Worm (Caenorhabditis elegans) whole organism, L1 larva: ENCODE measurements around the gene R11D1.4.
A peak's percentile ranks its signal among the peaks of the same experiment; 100 is the strongest.

Source experiments
- C04F5.9 ChIP-seq: sonication (generic microtip); optimal IDR thresholded peaks from 2 replicates; lab custom pipeline; 2016; ENCODE audit warnings: missing genetic modification characterization, missing compliant biosample characterization
- C16A3.4 ChIP-seq: fragments of 150-350 bp; optimal IDR thresholded peaks from 2 replicates; lab custom pipeline; 2014; ENCODE audit warnings: missing biosample characterization, missing genetic modification characterization
- F16B12.6 ChIP-seq: fragments of 150-350 bp; optimal IDR thresholded peaks from 2 replicates; lab custom pipeline; 2014; ENCODE audit warnings: missing biosample characterization, missing genetic modification characterization
- aha-1 ChIP-seq: fragments of 150-350 bp; optimal IDR thresholded peaks from 2 replicates; lab custom pipeline; 2014; ENCODE audit warnings: missing biosample characterization, missing genetic modification characterization
- alr-1 ChIP-seq: fragments of 200-800 bp; sonication (Bioruptor generic); optimal IDR thresholded peaks from 2 replicates; lab custom pipeline; 2018; ENCODE audit warnings: borderline replicate concordance, mild to moderate bottlenecking, missing genetic modification characterization, missing compliant biosample characterization
- aly-2 ChIP-seq: fragments of 150-350 bp; optimal IDR thresholded peaks from 2 replicates; lab custom pipeline; 2014; ENCODE audit warnings: missing biosample characterization, missing genetic modification characterization
- blmp-1 ChIP-seq: fragments of 150-350 bp; optimal IDR thresholded peaks from 2 replicates; lab custom pipeline; 2014; ENCODE audit warnings: missing biosample characterization, missing genetic modification characterization
- ceh-63 ChIP-seq: fragments of 200-800 bp; sonication (Bioruptor generic); optimal IDR thresholded peaks from 2 replicates; lab custom pipeline; 2018; ENCODE audit warnings: mild to moderate bottlenecking, missing genetic modification characterization, missing compliant biosample characterization
- ceh-82 ChIP-seq, 3 experiments: fragments of 150-350 bp in 1 of 3; sonication (generic microtip) in 2 of 3; optimal IDR thresholded peaks; 2 replicates each; lab custom pipeline; 2014 to 2017; ENCODE audit warnings: missing biosample characterization in 3 of 3, missing genetic modification characterization in 3 of 3
- ceh-88 ChIP-seq: fragments of 200-800 bp; sonication (Bioruptor generic); IDR thresholded peaks from 2 replicates; pipeline ENCODE4 v1.3.6; 2022; ENCODE audit warnings: missing genetic modification characterization, missing compliant biosample characterization
- ceh-90 ChIP-seq: sonication (generic microtip); optimal IDR thresholded peaks from 2 replicates; lab custom pipeline; 2016; ENCODE audit warnings: missing genetic modification characterization, missing compliant biosample characterization
- dpl-1 ChIP-seq, 3 experiments: fragments of 150-350 bp in 2 of 3; sonication (generic microtip) in 1 of 3; optimal IDR thresholded peaks; 2 replicates each; lab custom pipeline; 2014 to 2017; ENCODE audit warnings: missing biosample characterization in 3 of 3, missing genetic modification characterization in 3 of 3, missing genetic modification reagents in 3 of 3
- efl-1 ChIP-seq, 4 experiments: fragments of 150-350 bp; optimal IDR thresholded peaks in 3 of 4; peaks in 1 of 4; 1 replicate in 1 of 4; 2 replicates in 3 of 4; lab custom pipeline; 2014; ENCODE audit warnings: missing biosample characterization in 2 of 4, missing genetic modification characterization in 2 of 4, missing genetic modification reagents in 2 of 4
- elt-3 ChIP-seq, 6 experiments: fragments of 150-350 bp in 1 of 6; sonication (generic microtip); optimal IDR thresholded peaks; 2 replicates each; lab custom pipeline; 2017 to 2018; ENCODE audit warnings: missing biosample characterization in 6 of 6, missing genetic modification characterization in 6 of 6, inconsistent platforms in 1 of 6
- fkh-4 ChIP-seq: sonication (generic microtip); optimal IDR thresholded peaks from 2 replicates; lab custom pipeline; 2016; ENCODE audit warnings: missing compliant biosample characterization, missing genetic modification characterization, borderline replicate concordance
- fkh-8 ChIP-seq: sonication (generic microtip); optimal IDR thresholded peaks from 2 replicates; lab custom pipeline; 2016; ENCODE audit warnings: mild to moderate bottlenecking, missing genetic modification characterization, missing compliant biosample characterization
- fos-1 ChIP-seq: fragments of 150-350 bp; optimal IDR thresholded peaks from 2 replicates; lab custom pipeline; 2014; ENCODE audit warnings: missing biosample characterization, missing genetic modification characterization
- hlh-17 ChIP-seq: fragments of 200-800 bp; sonication (Bioruptor generic); optimal IDR thresholded peaks from 2 replicates; lab custom pipeline; 2018; ENCODE audit warnings: missing genetic modification characterization, mild to moderate bottlenecking, missing compliant biosample characterization, moderate library complexity, borderline replicate concordance
- hpl-2 ChIP-seq: fragments of 150-350 bp; optimal IDR thresholded peaks from 2 replicates; lab custom pipeline; 2014; ENCODE audit warnings: missing biosample characterization, missing genetic modification reagents, missing genetic modification characterization
- irx-1 ChIP-seq: sonication (generic microtip); optimal IDR thresholded peaks from 2 replicates; lab custom pipeline; 2016; ENCODE audit warnings: missing genetic modification characterization, missing compliant biosample characterization
- lin-35 ChIP-seq, 2 experiments: fragments of 150-350 bp; optimal IDR thresholded peaks; 2 replicates each; lab custom pipeline; 2014; ENCODE audit warnings: missing biosample characterization in 2 of 2, missing genetic modification characterization in 2 of 2, missing genetic modification reagents in 2 of 2
- lin-39 ChIP-seq: fragments of 150-350 bp; optimal IDR thresholded peaks from 2 replicates; lab custom pipeline; 2014; ENCODE audit warnings: missing biosample characterization, missing genetic modification reagents, missing genetic modification characterization
- lsy-2 ChIP-seq, 2 experiments: fragments of 150-350 bp; optimal IDR thresholded peaks; 2 replicates each; lab custom pipeline; 2014; ENCODE audit warnings: missing biosample characterization in 2 of 2, missing genetic modification characterization in 2 of 2
- mab-9 ChIP-seq: fragments of 200-800 bp; sonication (Bioruptor generic); IDR thresholded peaks from 2 replicates; pipeline ENCODE4 v1.3.6; 2022; ENCODE audit warnings: missing genetic modification reagents, missing genetic modification characterization, missing compliant biosample characterization
- mep-1 ChIP-seq: fragments of 150-350 bp; optimal IDR thresholded peaks from 2 replicates; lab custom pipeline; 2014; ENCODE audit warnings: missing biosample characterization, missing genetic modification characterization
- nhr-19 ChIP-seq: fragments of 200-800 bp; sonication (Bioruptor generic); conservative IDR thresholded peaks from 2 replicates; pipeline ENCODE4 v1.3.6; 2022; ENCODE audit warnings: missing genetic modification characterization, missing compliant biosample characterization
- nhr-20 ChIP-seq: sonication (generic microtip); optimal IDR thresholded peaks from 2 replicates; lab custom pipeline; 2016; ENCODE audit warnings: mild to moderate bottlenecking, missing genetic modification characterization, missing compliant biosample characterization
- nhr-47 ChIP-seq: sonication (generic microtip); optimal IDR thresholded peaks from 2 replicates; lab custom pipeline; 2016; ENCODE audit warnings: mild to moderate bottlenecking, missing genetic modification characterization, moderate library complexity, missing compliant biosample characterization
- rnt-1 ChIP-seq: sonication (generic microtip); optimal IDR thresholded peaks from 2 replicates; lab custom pipeline; 2016; ENCODE audit warnings: mild to moderate bottlenecking, missing genetic modification characterization, moderate library complexity, missing compliant biosample characterization
- skn-1 ChIP-seq: fragments of 150-350 bp; optimal IDR thresholded peaks from 2 replicates; lab custom pipeline; 2014; ENCODE audit warnings: missing biosample characterization, missing genetic modification characterization
- snpc-4 ChIP-seq: fragments of 150-350 bp; optimal IDR thresholded peaks from 2 replicates; lab custom pipeline; 2014; ENCODE audit warnings: missing biosample characterization, missing genetic modification characterization
- snu-23 ChIP-seq: sonication (generic microtip); optimal IDR thresholded peaks from 2 replicates; lab custom pipeline; 2016; ENCODE audit warnings: missing genetic modification characterization, missing compliant biosample characterization
- sox-4 ChIP-seq: sonication (generic microtip); optimal IDR thresholded peaks from 2 replicates; lab custom pipeline; 2016; ENCODE audit warnings: missing genetic modification characterization, missing compliant biosample characterization
- swsn-7 ChIP-seq: sonication (generic microtip); optimal IDR thresholded peaks from 2 replicates; lab custom pipeline; 2016; ENCODE audit warnings: missing genetic modification characterization, missing compliant biosample characterization
- unc-130 ChIP-seq: fragments of 150-350 bp; optimal IDR thresholded peaks from 2 replicates; lab custom pipeline; 2017; ENCODE audit warnings: missing biosample characterization, missing genetic modification characterization, inconsistent platforms
- unc-62 ChIP-seq: fragments of 150-350 bp; optimal IDR thresholded peaks from 2 replicates; lab custom pipeline; 2014; ENCODE audit warnings: missing biosample characterization, missing genetic modification reagents, missing genetic modification characterization
- vab-15 ChIP-seq: sonication (generic microtip); optimal IDR thresholded peaks from 2 replicates; lab custom pipeline; 2017; ENCODE audit warnings: missing genotype, mild to moderate bottlenecking, missing genetic modification characterization, missing compliant biosample characterization
- xbp-1 ChIP-seq: sonication (generic microtip); optimal IDR thresholded peaks from 2 replicates; lab custom pipeline; 2016; ENCODE audit warnings: missing genetic modification characterization, missing compliant biosample characterization
- zag-1 ChIP-seq: fragments of 150-350 bp; optimal IDR thresholded peaks from 2 replicates; lab custom pipeline; 2014; ENCODE audit warnings: missing biosample characterization, missing genetic modification characterization
- zip-4 ChIP-seq: fragments of 200-800 bp; sonication (Bioruptor generic); optimal IDR thresholded peaks from 2 replicates; lab custom pipeline; 2018; ENCODE audit warnings: mild to moderate bottlenecking, missing genetic modification characterization, moderate library complexity, missing compliant biosample characterization
- ztf-4 ChIP-seq: fragments of 150-350 bp; optimal IDR thresholded peaks from 2 replicates; lab custom pipeline; 2014; ENCODE audit warnings: missing biosample characterization, missing genetic modification characterization

Gene R11D1.4

DNA sequence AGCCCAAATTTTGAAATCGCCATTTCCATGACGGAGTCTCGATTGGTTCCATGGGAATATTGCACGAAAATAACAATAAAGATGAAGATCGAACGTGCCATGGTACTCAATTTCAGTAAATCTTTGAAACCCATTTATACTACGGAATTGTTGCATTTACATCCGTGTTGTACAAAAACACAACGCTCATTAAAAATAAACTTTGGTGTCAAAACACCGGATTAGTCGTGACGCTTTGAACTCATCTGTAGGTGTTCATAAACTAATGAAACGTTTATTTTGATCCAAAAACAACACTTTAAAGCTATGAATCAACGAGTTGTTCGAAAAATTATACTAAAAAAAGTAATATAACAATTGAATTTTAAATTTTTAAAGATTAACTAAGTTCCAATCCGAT is at the start of gene R11D1.4:
R11D1.4 (minus strand) TSS at position 101 of the 400 bp plus-strand sequence.
- no peak for TF ChIP-seq fos-1 (tag; lab: Kevin White, UChicago)
- no peak for TF ChIP-seq blmp-1 (tag; lab: Kevin White, UChicago)
- TF ChIP-seq vab-15 (tag; lab: Kevin White, UChicago) = no peak
- TF ChIP-seq fkh-8 = no peak
- no peak for TF ChIP-seq nhr-47
- TF ChIP-seq zip-4 (GFP tag; lab: Kevin White, UChicago) = no peak
- no peak for TF ChIP-seq sox-4 (tag; lab: Kevin White, UChicago)
- TF ChIP-seq irx-1 = no peak

DNA sequence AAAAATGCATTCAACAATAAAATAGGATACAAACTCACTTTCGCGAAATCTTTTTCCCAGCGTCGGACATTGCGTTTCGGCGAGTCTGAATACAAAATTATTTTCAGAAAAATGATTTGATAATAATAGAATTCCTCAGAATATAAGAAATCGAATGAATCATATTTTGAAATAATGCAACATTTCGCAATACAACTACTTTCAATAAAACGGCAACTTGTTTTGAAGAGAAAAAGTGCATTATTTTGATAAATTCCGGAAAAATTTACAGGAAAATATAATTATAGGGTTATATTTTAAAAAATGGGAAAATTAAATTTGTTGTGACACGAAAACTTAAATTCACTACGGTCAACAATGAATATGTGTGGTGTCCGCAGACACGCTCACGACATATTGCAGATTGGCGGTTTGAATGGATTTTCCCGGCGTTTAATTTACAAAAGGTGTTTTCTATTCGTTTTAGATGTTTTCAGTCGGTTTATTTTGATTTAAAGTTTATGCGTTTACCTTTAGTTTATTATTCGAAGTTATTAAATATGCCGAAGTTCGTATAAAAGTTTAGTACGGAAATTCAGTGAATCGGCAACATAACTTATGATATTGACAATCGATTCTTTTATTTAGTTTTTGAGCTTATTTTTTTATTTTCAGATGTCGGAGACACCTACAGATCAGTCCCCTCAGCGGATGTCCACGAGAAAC is 49.4 kb upstream of the R11D1.4 start, which contains the start of the genes abcf-1 and scc-3:
abcf-1 (minus strand) TSS at position 85 of the 705 bp plus-strand sequence.
scc-3 (plus strand) TSS at position 655 of the 705 bp plus-strand sequence.
- TF ChIP-seq efl-1 (optimal IDR thresholded peaks at IDR 0.05; lab: Kevin White, UChicago) (peak; percentile 25 to 62), efl-1 (GFP tag; optimal IDR thresholded peaks at IDR 0.05 in 1 of 2; lab: Kevin White, UChicago) (peak; percentile 66 to 93), nhr-19 (no peak; the same call in 1 of the 2 replicates), ceh-82 (tag; optimal IDR thresholded peaks at IDR 0.05; lab: Kevin White, UChicago) (no peak), hpl-2 (GFP tag; lab: Kevin White, UChicago) (no peak), fkh-4 (no peak), F16B12.6 (tag; lab: Kevin White, UChicago) (peak; percentile 84), ceh-90 (tag; lab: Kevin White, UChicago) (no peak), zip-4 (GFP tag; lab: Kevin White, UChicago) (no peak), xbp-1 (tag; lab: Kevin White, UChicago) (peak; percentile 40), elt-3 (tag; optimal IDR thresholded peaks at IDR 0.05; lab: Kevin White, UChicago) (peak in 1 of 6 experiments; percentile 37), C04F5.9 (tag; lab: Kevin White, UChicago) (no peak), snpc-4 (tag; lab: Kevin White, UChicago) (no peak), lin-39 (no peak), nhr-47 (peak; percentile 21), blmp-1 (tag; lab: Kevin White, UChicago) (no peak), unc-130 (tag; lab: Kevin White, UChicago) (peak; percentile 6), lin-35 (GFP tag; optimal IDR thresholded peaks at IDR 0.05; lab: Kevin White, UChicago) (peak; percentile 45 to 71), rnt-1 (peak; percentile 25), unc-62 (GFP tag; lab: Kevin White, UChicago) (no peak), lsy-2 (tag; optimal IDR thresholded peaks at IDR 0.05; lab: Kevin White, UChicago) (peak; percentile 86 to 98), hlh-17 (GFP tag; lab: Kevin White, UChicago) (no peak), nhr-20 (tag; lab: Kevin White, UChicago) (peak; percentile 38), alr-1 (tag; lab: Kevin White, UChicago) (no peak), snu-23 (GFP tag; lab: Kevin White, UChicago) (no peak), mab-9 (no peak), aly-2 (no peak), aha-1 (tag; lab: Kevin White, UChicago) (no peak), mep-1 (tag; lab: Kevin White, UChicago) (peak; percentile 53), skn-1 (peak; percentile 51), swsn-7 (peak; percentile 32), dpl-1 (GFP tag; optimal IDR thresholded peaks at IDR 0.05; lab: Kevin White, UChicago) (peak; percentile 47 to 74 (median 59)), ceh-63 (GFP tag; lab: Kevin White, UChicago) (no peak), zag-1 (tag; lab: Kevin White, UChicago) (no peak), C16A3.4 (tag; lab: Kevin White, UChicago) (peak; percentile 5), ztf-4 (tag; lab: Kevin White, UChicago) (no peak), ceh-88 (GFP tag; lab: Robert Waterston, UW) (no peak)
